Worm (Caenorhabditis elegans) whole organism, L4 larva: ENCODE results near the gene C27A7.8.

Experiments
- F26F4.8 ChIP-seq: fragments of 200-800 bp; sonication (Bioruptor generic); conservative IDR thresholded peaks from 2 replicates; pipeline ENCODE4 v1.3.6; 2022; ENCODE audit warnings: missing genetic modification characterization, missing compliant biosample characterization
- F37D6.2 ChIP-seq: sonication (generic microtip); optimal IDR thresholded peaks from 2 replicates; lab custom pipeline; 2016; ENCODE audit warnings: mild to moderate bottlenecking, missing genetic modification characterization, missing compliant biosample characterization
- F44E2.7 ChIP-seq: fragments of 200-800 bp; sonication (Bioruptor generic); IDR thresholded peaks from 2 replicates; pipeline ENCODE4 v2.1.2; 2022; ENCODE audit warnings: missing genetic modification characterization, missing compliant biosample characterization
- T26A8.4 ChIP-seq: fragments of 200-800 bp; sonication (Bioruptor generic); IDR thresholded peaks from 2 replicates; pipeline ENCODE4 v1.3.6; 2022; ENCODE audit warnings: missing genetic modification characterization, missing compliant biosample characterization
- ZK337.2 ChIP-seq: fragments of 200-800 bp; sonication (Bioruptor generic); IDR thresholded peaks from 2 replicates; pipeline ENCODE4 v1.3.6; 2022; ENCODE audit warnings: missing genetic modification reagents, missing genetic modification characterization, missing compliant biosample characterization
- aha-1 ChIP-seq: fragments of 150-350 bp; peaks from one replicate; lab custom pipeline; 2014; ENCODE audit warnings: missing biosample characterization, missing genetic modification characterization
- aly-2 ChIP-seq: sonication (generic microtip); optimal IDR thresholded peaks from 2 replicates; lab custom pipeline; 2018; ENCODE audit warnings: missing biosample characterization, missing genetic modification characterization
- attf-4 ChIP-seq: sonication (generic microtip); optimal IDR thresholded peaks from 3 replicates; lab custom pipeline; 2017; ENCODE audit warnings: missing biosample characterization, missing genetic modification characterization
- ceh-20 ChIP-seq: fragments of 200-800 bp; sonication (Bioruptor generic); IDR thresholded peaks from 2 replicates; pipeline ENCODE4 v1.3.6; 2022; ENCODE audit warnings: missing genetic modification reagents, missing genetic modification characterization, missing compliant biosample characterization
- ceh-28 ChIP-seq: fragments of 150-350 bp; optimal IDR thresholded peaks from 2 replicates; lab custom pipeline; 2014; ENCODE audit warnings: missing biosample characterization, missing genetic modification reagents, missing genetic modification characterization
- ceh-62 ChIP-seq: sonication (generic microtip); optimal IDR thresholded peaks from 2 replicates; lab custom pipeline; 2017; ENCODE audit warnings: missing biosample characterization, missing genetic modification characterization
- daf-12 ChIP-seq: fragments of 150-350 bp; optimal IDR thresholded peaks from 2 replicates; lab custom pipeline; 2014; ENCODE audit warnings: missing biosample characterization, missing genetic modification reagents, missing genetic modification characterization
- dmd-6 ChIP-seq: fragments of 200-800 bp; sonication (Bioruptor generic); IDR thresholded peaks from 2 replicates; pipeline ENCODE4 v1.3.6; 2022; ENCODE audit warnings: missing genetic modification reagents, missing genetic modification characterization, missing compliant biosample characterization
- dpl-1 ChIP-seq: fragments of 150-350 bp; optimal IDR thresholded peaks from 2 replicates; lab custom pipeline; 2014; ENCODE audit warnings: missing biosample characterization, missing genetic modification reagents, missing genetic modification characterization
- duxl-1 ChIP-seq: sonication (generic microtip); optimal IDR thresholded peaks from 2 replicates; lab custom pipeline; 2016; ENCODE audit warnings: mild to moderate bottlenecking, missing genetic modification characterization, moderate library complexity, missing compliant biosample characterization; ENCODE audit not compliant: poor library complexity
- egl-27 ChIP-seq: sonication (generic microtip); optimal IDR thresholded peaks from 3 replicates; lab custom pipeline; 2017; ENCODE audit warnings: missing biosample characterization, missing genetic modification reagents, missing genetic modification characterization
- fkh-10 ChIP-seq: fragments of 150-350 bp; optimal IDR thresholded peaks from 2 replicates; lab custom pipeline; 2014; ENCODE audit warnings: missing biosample characterization, missing genetic modification reagents, missing genetic modification characterization
- hif-1 ChIP-seq, 2 experiments: sonication (generic microtip); optimal IDR thresholded peaks; 2 replicates each; lab custom pipeline; 2016 to 2017; ENCODE audit warnings: missing compliant biosample characterization in 2 of 2, missing genetic modification characterization in 2 of 2, missing genetic modification reagents in 2 of 2, missing genotype in 2 of 2, mild to moderate bottlenecking in 1 of 2
- hlh-11 ChIP-seq: fragments of 200-800 bp; sonication (Bioruptor generic); optimal IDR thresholded peaks from 2 replicates; lab custom pipeline; 2018; ENCODE audit warnings: mild to moderate bottlenecking, missing genetic modification characterization, missing compliant biosample characterization
- lim-7 ChIP-seq: fragments of 200-800 bp; sonication (Bioruptor generic); IDR thresholded peaks from 2 replicates; pipeline ENCODE4 v1.3.6; 2022; ENCODE audit warnings: missing genetic modification characterization, missing compliant biosample characterization
- lin-29 ChIP-seq: fragments of 200-800 bp; sonication (Bioruptor generic); IDR thresholded peaks from 2 replicates; pipeline ENCODE4 v1.3.6; 2022; ENCODE audit warnings: missing genetic modification reagents, missing genetic modification characterization, missing compliant biosample characterization
- lin-38 ChIP-seq: fragments of 200-800 bp; sonication (Bioruptor generic); IDR thresholded peaks from 2 replicates; pipeline ENCODE4 v1.3.6; 2022; ENCODE audit warnings: missing genetic modification reagents, missing genetic modification characterization, missing compliant biosample characterization
- lin-39 ChIP-seq: fragments of 150-350 bp; optimal IDR thresholded peaks from 2 replicates; lab custom pipeline; 2014; ENCODE audit warnings: missing biosample characterization, missing genetic modification reagents, missing genetic modification characterization
- lir-3 ChIP-seq: sonication (generic microtip); optimal IDR thresholded peaks from 2 replicates; lab custom pipeline; 2016; ENCODE audit warnings: mild to moderate bottlenecking, missing genetic modification characterization, missing compliant biosample characterization
- mdt-29 ChIP-seq: fragments of 200-800 bp; sonication (Bioruptor generic); IDR thresholded peaks from 2 replicates; pipeline ENCODE4 v1.3.6; 2022; ENCODE audit warnings: missing genetic modification reagents, missing genetic modification characterization, missing compliant biosample characterization
- mes-2 ChIP-seq: sonication (generic microtip); optimal IDR thresholded peaks from 2 replicates; lab custom pipeline; 2016; ENCODE audit warnings: missing genotype, mild to moderate bottlenecking, missing genetic modification characterization, missing compliant biosample characterization; ENCODE audit not compliant: poor library complexity, severe bottlenecking
- mxl-3 ChIP-seq: fragments of 200-800 bp; sonication (Bioruptor generic); optimal IDR thresholded peaks from 2 replicates; lab custom pipeline; 2018; ENCODE audit warnings: mild to moderate bottlenecking, missing genetic modification characterization, missing compliant biosample characterization
- nhr-102 ChIP-seq: sonication (generic microtip); optimal IDR thresholded peaks from 2 replicates; lab custom pipeline; 2016; ENCODE audit warnings: mild to moderate bottlenecking, missing genetic modification characterization, moderate library complexity, missing compliant biosample characterization
- nhr-11 ChIP-seq: fragments of 150-350 bp; optimal IDR thresholded peaks from 2 replicates; lab custom pipeline; 2014; ENCODE audit warnings: missing biosample characterization, missing genetic modification characterization
- nhr-28 ChIP-seq: fragments of 150-350 bp; optimal IDR thresholded peaks from 2 replicates; lab custom pipeline; 2014; ENCODE audit warnings: missing biosample characterization, missing genetic modification characterization
- nhr-41 ChIP-seq: fragments of 200-800 bp; sonication (Bioruptor generic); IDR thresholded peaks from 2 replicates; pipeline ENCODE4 v1.3.6; 2022; ENCODE audit warnings: missing genetic modification reagents, missing genetic modification characterization, missing compliant biosample characterization
- nhr-48 ChIP-seq: sonication (generic microtip); optimal IDR thresholded peaks from 2 replicates; lab custom pipeline; 2016; ENCODE audit warnings: mild to moderate bottlenecking, missing genetic modification characterization, missing compliant biosample characterization
- nhr-6 ChIP-seq: fragments of 150-350 bp; optimal IDR thresholded peaks from 2 replicates; lab custom pipeline; 2014; ENCODE audit warnings: missing biosample characterization, missing genetic modification characterization
- nhr-76 ChIP-seq: fragments of 150-350 bp; optimal IDR thresholded peaks from 2 replicates; lab custom pipeline; 2014; ENCODE audit warnings: missing biosample characterization, missing genetic modification characterization
- nhr-77 ChIP-seq: fragments of 150-350 bp; optimal IDR thresholded peaks from 2 replicates; lab custom pipeline; 2014; ENCODE audit warnings: missing biosample characterization, missing genetic modification characterization
- pha-4 ChIP-seq, 2 experiments: fragments of 150-350 bp in 1 of 2; fragments of 200-800 bp in 1 of 2; sonication (Bioruptor generic) in 1 of 2; IDR thresholded peaks in 1 of 2; optimal IDR thresholded peaks in 1 of 2; 2 replicates each; pipeline versions ENCODE4 v1.3.6 to Lab custom; 2014 to 2022; ENCODE audit warnings: missing genetic modification characterization in 2 of 2, missing genetic modification reagents in 2 of 2, missing biosample characterization in 1 of 2, missing compliant biosample characterization in 1 of 2
- pqm-1 ChIP-seq: sonication (generic microtip); optimal IDR thresholded peaks from 2 replicates; lab custom pipeline; 2017; ENCODE audit warnings: missing biosample characterization, missing genetic modification characterization
- snpc-1.2 ChIP-seq: fragments of 200-800 bp; sonication (Bioruptor generic); IDR thresholded peaks from 2 replicates; pipeline ENCODE4 v1.3.6; 2022; ENCODE audit warnings: missing genetic modification reagents, missing genetic modification characterization, missing compliant biosample characterization
- spr-1 ChIP-seq: sonication (generic microtip); optimal IDR thresholded peaks from 2 replicates; lab custom pipeline; 2016; ENCODE audit warnings: mild to moderate bottlenecking, missing genetic modification characterization, missing compliant biosample characterization
- spr-3 ChIP-seq: fragments of 200-800 bp; sonication (Bioruptor generic); optimal IDR thresholded peaks from 2 replicates; lab custom pipeline; 2018; ENCODE audit warnings: mild to moderate bottlenecking, missing genetic modification characterization, missing compliant biosample characterization
- tra-1 ChIP-seq: fragments of 200-800 bp; sonication (Bioruptor generic); IDR thresholded peaks from 2 replicates; pipeline ENCODE4 v1.3.6; 2022; ENCODE audit warnings: missing genetic modification reagents, missing genetic modification characterization, missing compliant biosample characterization
- unc-62 ChIP-seq, 3 experiments: fragments of 150-350 bp in 1 of 3; sonication (generic microtip); optimal IDR thresholded peaks in 2 of 3; peaks in 1 of 3; 1 replicate in 1 of 3; 2 replicates in 2 of 3; lab custom pipeline; 2014 to 2017; ENCODE audit warnings: missing biosample characterization in 3 of 3, missing genetic modification characterization in 3 of 3, missing genetic modification reagents in 3 of 3, missing genotype in 1 of 3
- zfp-2 ChIP-seq: sonication (generic microtip); optimal IDR thresholded peaks from 2 replicates; lab custom pipeline; 2016; ENCODE audit warnings: mild to moderate bottlenecking, missing genetic modification characterization, missing compliant biosample characterization
- zip-11 ChIP-seq: fragments of 200-800 bp; sonication (Bioruptor generic); IDR thresholded peaks from 2 replicates; pipeline ENCODE4 v1.3.6; 2022; ENCODE audit warnings: missing genetic modification characterization, missing compliant biosample characterization

Gene C27A7.8

DNA sequence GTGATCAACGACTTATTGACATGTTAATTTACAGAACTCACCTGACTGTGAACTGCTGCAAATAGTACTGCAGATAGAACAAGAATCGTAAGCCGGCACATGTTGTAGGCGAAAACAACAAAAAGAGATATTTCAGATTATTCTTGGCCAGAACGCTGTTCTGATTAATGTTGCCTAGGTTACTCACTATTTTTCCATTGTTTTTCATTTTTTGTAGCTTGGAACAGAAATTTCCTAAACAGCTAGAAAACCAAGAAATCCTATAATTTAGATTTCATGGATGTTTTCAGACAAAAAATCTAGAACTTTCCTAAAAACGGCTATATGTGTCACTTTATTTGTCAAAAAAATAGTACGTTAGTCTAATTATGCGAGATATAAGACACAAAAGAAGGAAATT lies 1.6 kb downstream of the C27A7.8 start, which contains the start of gene C27A7.9:
Gene C27A7.9, minus strand, starts transcription at position 101 of the 400 bp plus-strand sequence.
- TF ChIP-seq spr-3 (GFP tag; lab: Kevin White, UChicago): no peak
- peak in 1 of 2 experiments; percentile 27 for TF ChIP-seq unc-62 (GFP tag; optimal IDR thresholded peaks at IDR 0.05 in 1 of 2; lab: Kevin White, UChicago)
- TF ChIP-seq unc-62 (tag; optimal IDR thresholded peaks at IDR 0.05; lab: Kevin White, UChicago): no peak
- no peak for TF ChIP-seq spr-1 (tag; lab: Kevin White, UChicago)
- TF ChIP-seq pqm-1 (tag; lab: Kevin White, UChicago): no peak

DNA sequence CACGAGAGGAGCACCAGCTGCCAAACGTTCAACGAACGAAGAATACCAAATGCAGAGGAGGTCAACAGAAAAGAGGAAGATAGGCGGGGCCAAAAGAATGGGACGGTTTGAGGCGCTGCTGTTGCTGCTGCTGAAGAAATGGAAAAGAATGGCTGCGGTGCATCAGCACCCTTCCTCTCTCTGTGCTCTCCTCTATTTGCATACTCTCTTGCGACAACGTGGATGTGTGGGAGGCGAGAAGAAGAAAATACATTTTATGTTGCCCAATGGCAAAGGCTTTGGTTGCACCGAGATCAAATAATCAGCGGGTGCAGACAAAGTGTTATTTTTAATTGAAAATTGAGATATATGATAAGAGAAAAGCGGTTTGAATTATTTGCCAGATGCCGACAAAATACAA lies 5.4 kb downstream of the C27A7.8 start:
- no peak for TF ChIP-seq lir-3 (tag; lab: Kevin White, UChicago)
- TF ChIP-seq hlh-11 (tag; lab: Kevin White, UChicago): no peak
- TF ChIP-seq aha-1 (tag; lab: Kevin White, UChicago): no peak
- TF ChIP-seq dmd-6 (GFP tag; lab: Robert Waterston, UW): peak; percentile 28; the same call in 1 of the 2 replicates
- TF ChIP-seq F37D6.2 (tag; lab: Kevin White, UChicago): no peak
- TF ChIP-seq ceh-20 (GFP tag; lab: Robert Waterston, UW): peak; percentile 12; the same call in 1 of the 2 replicates
- TF ChIP-seq nhr-6 (tag; lab: Kevin White, UChicago): peak; percentile 4
- TF ChIP-seq daf-12 (tag; lab: Kevin White, UChicago): no peak
- no peak for TF ChIP-seq nhr-76 (tag; lab: Kevin White, UChicago)
- TF ChIP-seq nhr-11 (tag; lab: Kevin White, UChicago): no peak
- peak; percentile 75 for TF ChIP-seq nhr-48
- TF ChIP-seq pha-4 (GFP tag; IDR thresholded peaks at IDR 0.05; lab: Robert Waterston, UW): no peak
- TF ChIP-seq pha-4 (tag; optimal IDR thresholded peaks at IDR 0.05; lab: Kevin White, UChicago): no peak
- no peak for TF ChIP-seq ceh-62 (tag; lab: Kevin White, UChicago)
- peak; percentile 46 for TF ChIP-seq mxl-3

DNA sequence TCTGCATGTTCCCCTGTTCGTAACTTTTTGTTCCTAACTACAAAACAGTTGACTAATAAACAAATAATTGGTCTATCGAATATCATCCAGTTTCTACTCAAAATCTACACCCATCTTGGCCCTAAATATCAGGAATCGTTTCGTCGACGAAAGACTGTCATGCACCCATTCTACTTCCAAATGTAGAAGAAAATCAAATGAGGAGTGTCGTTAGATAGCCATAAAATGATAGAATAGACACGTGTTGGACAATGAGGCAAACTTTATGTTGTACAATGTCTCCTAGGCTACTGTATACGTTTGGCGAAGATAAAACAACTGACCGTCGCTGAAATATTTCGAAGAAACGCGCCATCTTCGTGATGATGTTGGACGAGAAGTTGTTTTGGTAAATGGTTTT lies 7.0 kb downstream of the C27A7.8 start:
- TF ChIP-seq F44E2.7 (GFP tag; lab: Robert Waterston, UW): no peak
- no peak for TF ChIP-seq nhr-28 (tag; lab: Kevin White, UChicago)
- TF ChIP-seq ZK337.2 (GFP tag; lab: Robert Waterston, UW): no peak
- TF ChIP-seq, all 104 proteins: peak for 0

DNA sequence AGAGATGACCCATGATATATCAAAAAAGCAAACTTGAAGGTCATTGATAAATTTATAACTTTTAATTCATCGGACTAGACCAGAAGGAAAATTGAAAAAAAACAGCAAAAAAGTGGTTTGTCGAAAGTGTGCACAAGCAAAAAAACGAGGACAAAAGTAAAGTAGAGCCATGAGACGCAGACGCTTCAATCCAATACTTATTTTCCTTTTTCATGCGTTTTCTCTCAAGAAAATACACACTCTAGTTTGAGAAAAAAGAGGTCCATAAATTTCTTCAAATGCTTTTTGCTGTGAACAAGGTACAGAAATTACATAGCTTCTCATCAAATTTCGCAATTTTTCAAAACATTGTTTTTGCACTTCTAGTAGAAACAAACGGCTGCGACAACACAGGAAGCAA lies 8.2 kb downstream of the C27A7.8 start:
- TF ChIP-seq dpl-1 (GFP tag; lab: Kevin White, UChicago) (no peak), zfp-2 (tag; lab: Kevin White, UChicago) (no peak), zip-11 (no peak), egl-27 (no peak), nhr-77 (tag; lab: Kevin White, UChicago) (no peak), daf-12 (tag; lab: Kevin White, UChicago) (no peak), aha-1 (tag; lab: Kevin White, UChicago) (no peak), snpc-1.2 (GFP tag; lab: Robert Waterston, UW) (no peak), tra-1 (GFP tag; lab: Robert Waterston, UW) (no peak), lim-7 (GFP tag; lab: Robert Waterston, UW) (no peak), attf-4 (tag; lab: Kevin White, UChicago) (no peak), ceh-62 (tag; lab: Kevin White, UChicago) (no peak), nhr-41 (GFP tag; lab: Robert Waterston, UW) (no peak), mes-2 (tag; lab: Kevin White, UChicago) (no peak), hif-1 (tag; optimal IDR thresholded peaks at IDR 0.05; lab: Kevin White, UChicago) (no peak), ZK337.2 (GFP tag; lab: Robert Waterston, UW) (no peak)

DNA sequence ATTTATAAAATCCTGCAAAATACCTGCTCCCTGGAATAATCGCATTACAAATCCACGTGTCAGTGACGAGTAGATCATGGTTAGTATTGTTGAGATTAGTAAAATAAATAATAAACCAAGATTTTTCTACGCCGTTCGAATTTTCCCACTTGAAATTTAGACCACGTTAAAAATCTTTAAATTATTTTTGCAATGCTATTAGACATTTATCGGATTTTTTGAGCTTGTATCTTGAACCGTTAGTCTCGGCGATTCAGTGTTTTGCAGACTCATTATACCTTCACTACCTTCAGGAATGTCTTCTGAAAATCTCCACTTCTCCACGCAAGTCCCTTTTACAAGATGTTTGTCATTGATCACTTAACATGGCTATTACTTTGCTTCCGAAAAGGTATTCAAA lies 9.3 kb downstream of the C27A7.8 start, which contains the start of gene C27A7.5:
Gene C27A7.5, minus strand, starts transcription at position 101 of the 400 bp plus-strand sequence.
- TF ChIP-seq lin-38 (no peak), duxl-1 (tag; lab: Kevin White, UChicago) (no peak), T26A8.4 (GFP tag; lab: Robert Waterston, UW) (no peak), lin-29 (GFP tag; lab: Robert Waterston, UW) (no peak), fkh-10 (GFP tag; lab: Kevin White, UChicago) (no peak), ceh-20 (GFP tag; lab: Robert Waterston, UW) (no peak), nhr-102 (tag; lab: Kevin White, UChicago) (no peak), ceh-28 (tag; lab: Kevin White, UChicago) (no peak), nhr-76 (tag; lab: Kevin White, UChicago) (no peak), F26F4.8 (no peak), aly-2 (no peak), lin-39 (tag; lab: Kevin White, UChicago) (no peak), mdt-29 (GFP tag; lab: Robert Waterston, UW) (no peak), spr-1 (tag; lab: Kevin White, UChicago) (no peak)
